Worm (Caenorhabditis elegans): ENCODE results near the gene rpl-10.

The rpl-10 gene

DNA sequence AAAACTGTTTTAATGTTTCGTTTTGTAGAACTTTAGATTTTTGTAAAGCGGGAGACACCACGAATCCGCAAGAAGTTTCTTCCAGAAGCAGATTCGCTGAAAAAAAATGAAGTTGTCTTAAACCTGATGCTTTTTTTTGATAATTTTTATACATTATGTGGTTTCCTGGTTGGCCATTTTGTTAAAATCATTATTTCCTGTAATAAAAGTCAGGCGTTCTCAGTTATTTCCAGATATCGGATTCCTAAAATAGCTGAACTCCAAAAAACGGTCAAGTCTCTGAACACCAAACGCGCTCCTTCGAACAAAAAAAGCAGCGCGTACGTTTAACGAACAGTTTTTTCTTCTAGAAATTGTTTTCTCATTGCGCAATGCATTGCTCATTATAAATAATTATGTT, 6.3 kb upstream of the rpl-10 start:
- TF ChIP-seq Y95B8A.8 (GFP tag; IDR thresholded peaks at IDR 0.05) (no peak), lsl-1 (GFP tag; optimal IDR thresholded peaks at IDR 0.05) (peak; percentile 13), mcd-1 (GFP tag; IDR thresholded peaks at IDR 0.05) (peak; percentile 46; the same call in 1 of the 2 replicates), K12H6.12 (tag; optimal IDR thresholded peaks at IDR 0.05) (peak; percentile 39), ceh-100 (GFP tag; IDR thresholded peaks at IDR 0.05) (peak; percentile 86), athp-1 (tag; optimal IDR thresholded peaks at IDR 0.05) (no peak), Y53G8AR.9 (GFP tag; conservative IDR thresholded peaks at IDR 0.05) (no peak), egrh-3 (GFP tag; IDR thresholded peaks at IDR 0.05) (0 out of 2 replicates have a peak, but pooled peaks have one; percentile 9), nhr-80 (tag; optimal IDR thresholded peaks at IDR 0.05) (no peak), nhr-179 (tag; optimal IDR thresholded peaks at IDR 0.05) (no peak), efl-1 (GFP tag; optimal IDR thresholded peaks at IDR 0.05) (peak; percentile 23)

DNA sequence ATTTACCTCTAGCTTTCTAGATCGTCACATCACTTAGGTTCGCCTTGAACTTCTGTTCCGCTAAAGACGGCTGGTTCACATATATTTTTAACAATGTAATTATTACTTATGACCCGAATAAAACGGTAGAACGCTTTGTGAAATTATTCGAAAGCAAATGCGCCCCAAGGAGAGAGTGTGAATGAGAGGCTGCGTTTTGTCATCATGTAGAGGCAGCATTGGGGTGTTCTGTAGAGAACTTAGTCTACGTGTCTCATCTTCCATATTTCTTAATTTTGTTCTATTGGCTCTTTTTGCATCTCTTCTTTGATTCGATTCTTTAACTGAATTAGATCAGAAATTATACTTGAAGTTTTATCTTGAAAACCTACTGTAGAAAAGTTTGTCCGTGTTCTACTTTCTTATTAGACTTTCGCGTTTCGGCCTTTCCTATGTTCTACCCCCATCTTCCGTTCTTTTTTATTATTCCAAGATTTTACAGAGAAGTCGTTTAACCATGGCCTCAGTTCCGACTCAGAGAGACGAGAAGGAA, 5.6 kb upstream of the rpl-10 start, which contains the start of gene cdc-48.2:
TSS of gene cdc-48.2 (plus strand) at position 482 of the 532 bp plus-strand sequence.
- TF ChIP-seq D2030.7 (GFP tag; IDR thresholded peaks at IDR 0.05) (no peak), nhr-80 (tag; optimal IDR thresholded peaks at IDR 0.05) (peak; percentile 2), dpl-1 (GFP tag; optimal IDR thresholded peaks at IDR 0.05) (no peak), rcor-1 (GFP tag; IDR thresholded peaks at IDR 0.05) (0 out of 2 replicates have a peak, but pooled peaks have one; percentile 17), hmg-1.2 (GFP tag; IDR thresholded peaks at IDR 0.05) (0 out of 2 replicates have a peak, but pooled peaks have one; percentile 14), ceh-100 (GFP tag; IDR thresholded peaks at IDR 0.05) (0 out of 2 replicates have a peak, but pooled peaks have one; percentile 9), cebp-1 (GFP tag; IDR thresholded peaks at IDR 0.05) (no peak), cebp-1 (tag; optimal IDR thresholded peaks at IDR 0.05) (peak; percentile 4), attf-5 (GFP tag; optimal IDR thresholded peaks at IDR 0.05) (peak; percentile 36)

DNA sequence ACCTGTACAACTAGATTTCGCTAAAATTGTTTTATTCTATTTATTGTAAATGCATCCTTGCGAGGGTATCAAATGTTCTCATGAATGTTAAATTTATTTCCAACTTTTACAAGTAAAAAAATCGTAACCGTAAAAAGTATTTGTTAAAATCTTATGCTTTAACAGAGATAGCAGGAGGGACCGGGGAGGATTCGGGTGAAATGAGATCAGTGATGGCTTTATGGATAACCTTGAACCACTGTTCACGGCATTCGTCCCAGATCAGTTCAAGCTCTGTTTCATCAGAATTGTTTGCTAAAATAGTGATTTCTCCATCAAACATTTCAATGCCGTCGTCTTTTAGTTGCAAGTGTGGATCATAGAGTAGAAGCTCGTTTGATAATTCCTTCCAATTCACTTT, 2.5 kb upstream of the rpl-10 start:
- TF ChIP-seq nhr-27 (tag; optimal IDR thresholded peaks at IDR 0.05) = peak; percentile 11
- no peak for TF ChIP-seq snpc-4 (GFP tag; optimal IDR thresholded peaks at IDR 0.05)
- peak in 1 of 4 experiments; percentile 3 for TF ChIP-seq snpc-4 (tag; optimal IDR thresholded peaks at IDR 0.05)
- no peak for TF ChIP-seq F10E7.11 (tag; optimal IDR thresholded peaks at IDR 0.05)
- TF ChIP-seq athp-1 (tag; optimal IDR thresholded peaks at IDR 0.05) = peak; percentile 22
- peak; percentile 36; the same call in 1 of the 2 replicates for TF ChIP-seq madf-6 (GFP tag; IDR thresholded peaks at IDR 0.05)
- TF ChIP-seq hrde-1 (tag; optimal IDR thresholded peaks at IDR 0.05; ENCODE audit: borderline replicate concordance) = peak; percentile 16
- 0 out of 2 replicates have a peak, but pooled peaks have one; percentile 58 for TF ChIP-seq attf-6 (GFP tag; IDR thresholded peaks at IDR 0.05)
- TF ChIP-seq B0019.2 (GFP tag; conservative IDR thresholded peaks at IDR 0.05) = 0 out of 2 replicates have a peak, but pooled peaks have one; percentile 7
- no peak for TF ChIP-seq tlf-1 (GFP tag; optimal IDR thresholded peaks at IDR 0.05)
- TF ChIP-seq ceh-58 (GFP tag; IDR thresholded peaks at IDR 0.05) = no peak
- peak; percentile 15 for TF ChIP-seq repo-1 (tag; optimal IDR thresholded peaks at IDR 0.05)
- 0 out of 2 replicates have a peak, but pooled peaks have one; percentile 14 for TF ChIP-seq ceh-100 (GFP tag; IDR thresholded peaks at IDR 0.05)
- 0 out of 2 replicates have a peak, but pooled peaks have one; percentile 29 for TF ChIP-seq ekl-4 (GFP tag; IDR thresholded peaks at IDR 0.05)
- TF ChIP-seq cebp-1 (GFP tag; IDR thresholded peaks at IDR 0.05) = no peak
- TF ChIP-seq cebp-1 (tag; optimal IDR thresholded peaks at IDR 0.05) = peak; percentile 41
- TF ChIP-seq D2030.7 (GFP tag; IDR thresholded peaks at IDR 0.05) = 0 out of 2 replicates have a peak, but pooled peaks have one; percentile 28
- no peak for TF ChIP-seq rec-8 (tag; optimal IDR thresholded peaks at IDR 0.05)
- peak; percentile 7 for TF ChIP-seq F52B5.7 (tag; optimal IDR thresholded peaks at IDR 0.05)
- no peak for TF ChIP-seq tbx-9 (tag; optimal IDR thresholded peaks at IDR 0.05; ENCODE audit: borderline replicate concordance)
- TF ChIP-seq nfya-2 (GFP tag; IDR thresholded peaks at IDR 0.05) = peak; percentile 73; the same call in 1 of the 2 replicates
- TF ChIP-seq tbp1 (GFP tag; optimal IDR thresholded peaks at IDR 0.05) = peak; percentile 15
- TF ChIP-seq ztf-18 (tag; optimal IDR thresholded peaks at IDR 0.05) = no peak
- no peak for TF ChIP-seq ceh-91 (GFP tag; IDR thresholded peaks at IDR 0.05)
- TF ChIP-seq hlh-12 (tag; optimal IDR thresholded peaks at IDR 0.05) = no peak
- peak; percentile 16 for TF ChIP-seq die-1 (tag; optimal IDR thresholded peaks at IDR 0.05)
- TF ChIP-seq pbrm-1 (GFP tag; IDR thresholded peaks at IDR 0.05) = 0 out of 2 replicates have a peak, but pooled peaks have one; percentile 37
- TF ChIP-seq snpc-3.4 (tag; optimal IDR thresholded peaks at IDR 0.05) = peak; percentile 19
- TF ChIP-seq ztf-28 (GFP tag; IDR thresholded peaks at IDR 0.05) = no peak
- TF ChIP-seq ama-1 (optimal IDR thresholded peaks at IDR 0.05) = no peak
- peak in 1 of 2 experiments; percentile 31 for TF ChIP-seq ama-1 (GFP tag; optimal IDR thresholded peaks at IDR 0.05)
